Worm (Caenorhabditis elegans): Measurements from ENCODE around the gene clec-86.

- TF ChIP-seq tbx-2 (tag; optimal IDR thresholded peaks at IDR 0.05): no peak
- TF ChIP-seq elt-2 (tag; optimal IDR thresholded peaks at IDR 0.05): no peak
These were observed 38.2 kb upstream of the clec-86 start, which contains the start of gene C36B7.3 for ce11 chrX:7101477-7101876.
